Worm (Caenorhabditis elegans) whole organism, L1 larva: ENCODE results near the gene F16B12.6.
"Not testable (repeated sequence)": the region's sequence is repeated elsewhere in the genome, so short reads cannot be mapped to it uniquely, and the experiment has no call there.

Experiments
- C34B4.2 ChIP-seq: sonication (generic microtip); optimal IDR thresholded peaks from 2 replicates; lab custom pipeline; 2017; ENCODE audit warnings: mild to moderate bottlenecking, missing genetic modification characterization, missing compliant biosample characterization
- F16B12.6 ChIP-seq: fragments of 150-350 bp; optimal IDR thresholded peaks from 2 replicates; lab custom pipeline; 2014; ENCODE audit warnings: missing biosample characterization, missing genetic modification characterization
- alr-1 ChIP-seq: fragments of 200-800 bp; sonication (Bioruptor generic); optimal IDR thresholded peaks from 2 replicates; lab custom pipeline; 2018; ENCODE audit warnings: borderline replicate concordance, mild to moderate bottlenecking, missing genetic modification characterization, missing compliant biosample characterization
- ceh-88 ChIP-seq: fragments of 200-800 bp; sonication (Bioruptor generic); IDR thresholded peaks from 2 replicates; pipeline ENCODE4 v1.3.6; 2022; ENCODE audit warnings: missing genetic modification characterization, missing compliant biosample characterization
- efl-1 ChIP-seq, 4 experiments: fragments of 150-350 bp; optimal IDR thresholded peaks in 3 of 4; peaks in 1 of 4; 1 replicate in 1 of 4; 2 replicates in 3 of 4; lab custom pipeline; 2014; ENCODE audit warnings: missing biosample characterization in 2 of 4, missing genetic modification characterization in 2 of 4, missing genetic modification reagents in 2 of 4
- efl-3 ChIP-seq: fragments of 200-800 bp; sonication (Bioruptor generic); optimal IDR thresholded peaks from 2 replicates; lab custom pipeline; 2018; ENCODE audit warnings: mild to moderate bottlenecking, missing genetic modification characterization, missing compliant biosample characterization
- elt-2 ChIP-seq: sonication (generic microtip); optimal IDR thresholded peaks from 2 replicates; lab custom pipeline; 2016; ENCODE audit warnings: missing genetic modification characterization, mild to moderate bottlenecking, inconsistent platforms, missing compliant biosample characterization, missing genetic modification reagents
- fkh-10 ChIP-seq: sonication (generic microtip); optimal IDR thresholded peaks from 2 replicates; lab custom pipeline; 2017; ENCODE audit warnings: missing biosample characterization, missing genetic modification reagents, missing genetic modification characterization
- fkh-8 ChIP-seq: sonication (generic microtip); optimal IDR thresholded peaks from 2 replicates; lab custom pipeline; 2016; ENCODE audit warnings: mild to moderate bottlenecking, missing genetic modification characterization, missing compliant biosample characterization
- fos-1 ChIP-seq: fragments of 150-350 bp; optimal IDR thresholded peaks from 2 replicates; lab custom pipeline; 2014; ENCODE audit warnings: missing biosample characterization, missing genetic modification characterization
- hpl-2 ChIP-seq: fragments of 150-350 bp; optimal IDR thresholded peaks from 2 replicates; lab custom pipeline; 2014; ENCODE audit warnings: missing biosample characterization, missing genetic modification reagents, missing genetic modification characterization
- irx-1 ChIP-seq: sonication (generic microtip); optimal IDR thresholded peaks from 2 replicates; lab custom pipeline; 2016; ENCODE audit warnings: missing genetic modification characterization, missing compliant biosample characterization
- jun-1 ChIP-seq: fragments of 150-350 bp; optimal IDR thresholded peaks from 2 replicates; lab custom pipeline; 2014; ENCODE audit warnings: missing biosample characterization, missing genetic modification reagents, missing genetic modification characterization
- lin-15B ChIP-seq: fragments of 150-350 bp; sonication (generic microtip); optimal IDR thresholded peaks from 3 replicates; lab custom pipeline; 2014; ENCODE audit warnings: missing biosample characterization, missing genetic modification characterization
- lin-35 ChIP-seq, 2 experiments: fragments of 150-350 bp; optimal IDR thresholded peaks; 2 replicates each; lab custom pipeline; 2014; ENCODE audit warnings: missing biosample characterization in 2 of 2, missing genetic modification characterization in 2 of 2, missing genetic modification reagents in 2 of 2
- lin-39 ChIP-seq: fragments of 150-350 bp; optimal IDR thresholded peaks from 2 replicates; lab custom pipeline; 2014; ENCODE audit warnings: missing biosample characterization, missing genetic modification reagents, missing genetic modification characterization
- lsy-2 ChIP-seq, 2 experiments: fragments of 150-350 bp; optimal IDR thresholded peaks; 2 replicates each; lab custom pipeline; 2014; ENCODE audit warnings: missing biosample characterization in 2 of 2, missing genetic modification characterization in 2 of 2
- nhr-19 ChIP-seq: fragments of 200-800 bp; sonication (Bioruptor generic); conservative IDR thresholded peaks from 2 replicates; pipeline ENCODE4 v1.3.6; 2022; ENCODE audit warnings: missing genetic modification characterization, missing compliant biosample characterization
- nhr-20 ChIP-seq: sonication (generic microtip); optimal IDR thresholded peaks from 2 replicates; lab custom pipeline; 2016; ENCODE audit warnings: mild to moderate bottlenecking, missing genetic modification characterization, missing compliant biosample characterization
- nhr-237 ChIP-seq: fragments of 150-350 bp; optimal IDR thresholded peaks from 2 replicates; lab custom pipeline; 2014; ENCODE audit warnings: missing biosample characterization, missing genetic modification characterization
- nhr-71 ChIP-seq: sonication (generic microtip); optimal IDR thresholded peaks from 2 replicates; lab custom pipeline; 2016; ENCODE audit warnings: mild to moderate bottlenecking, missing genetic modification characterization, moderate library complexity, missing compliant biosample characterization
- nhr-85 ChIP-seq: sonication (generic microtip); peaks from one replicate; lab custom pipeline; 2016; ENCODE audit warnings: missing genetic modification characterization, inconsistent platforms, missing compliant biosample characterization
- nhr-90 ChIP-seq: sonication (generic microtip); optimal IDR thresholded peaks from 2 replicates; lab custom pipeline; 2016; ENCODE audit warnings: mild to moderate bottlenecking, missing genetic modification characterization, missing compliant biosample characterization; ENCODE audit not compliant: poor library complexity
- pag-3 ChIP-seq: sonication (generic microtip); optimal IDR thresholded peaks from 2 replicates; lab custom pipeline; 2017; ENCODE audit warnings: missing genetic modification characterization, mild to moderate bottlenecking, missing compliant biosample characterization, antibody characterized with exemption, borderline replicate concordance; ENCODE audit not compliant: insufficient read depth
- pax-3 ChIP-seq: fragments of 200-800 bp; sonication (Bioruptor generic); optimal IDR thresholded peaks from 2 replicates; lab custom pipeline; 2018; ENCODE audit warnings: mild to moderate bottlenecking, missing genetic modification characterization, moderate library complexity, missing compliant biosample characterization
- rnt-1 ChIP-seq: sonication (generic microtip); optimal IDR thresholded peaks from 2 replicates; lab custom pipeline; 2016; ENCODE audit warnings: mild to moderate bottlenecking, missing genetic modification characterization, moderate library complexity, missing compliant biosample characterization
- snu-23 ChIP-seq: sonication (generic microtip); optimal IDR thresholded peaks from 2 replicates; lab custom pipeline; 2016; ENCODE audit warnings: missing genetic modification characterization, missing compliant biosample characterization
- tbx-2 ChIP-seq: sonication (generic microtip); optimal IDR thresholded peaks from 2 replicates; lab custom pipeline; 2016; ENCODE audit warnings: missing genetic modification characterization, missing compliant biosample characterization
- tlp-1 ChIP-seq: fragments of 150-350 bp; optimal IDR thresholded peaks from 2 replicates; lab custom pipeline; 2014; ENCODE audit warnings: missing biosample characterization, missing genetic modification characterization
- unc-86 ChIP-seq: sonication (generic microtip); optimal IDR thresholded peaks from 2 replicates; lab custom pipeline; 2016; ENCODE audit warnings: missing genetic modification characterization, missing compliant biosample characterization
- vab-15 ChIP-seq: sonication (generic microtip); optimal IDR thresholded peaks from 2 replicates; lab custom pipeline; 2017; ENCODE audit warnings: missing genotype, mild to moderate bottlenecking, missing genetic modification characterization, missing compliant biosample characterization
- xbp-1 ChIP-seq: sonication (generic microtip); optimal IDR thresholded peaks from 2 replicates; lab custom pipeline; 2016; ENCODE audit warnings: missing genetic modification characterization, missing compliant biosample characterization
- zag-1 ChIP-seq: fragments of 150-350 bp; optimal IDR thresholded peaks from 2 replicates; lab custom pipeline; 2014; ENCODE audit warnings: missing biosample characterization, missing genetic modification characterization
- zip-4 ChIP-seq: fragments of 200-800 bp; sonication (Bioruptor generic); optimal IDR thresholded peaks from 2 replicates; lab custom pipeline; 2018; ENCODE audit warnings: mild to moderate bottlenecking, missing genetic modification characterization, moderate library complexity, missing compliant biosample characterization
- ztf-4 ChIP-seq: fragments of 150-350 bp; optimal IDR thresholded peaks from 2 replicates; lab custom pipeline; 2014; ENCODE audit warnings: missing biosample characterization, missing genetic modification characterization

F16B12.6 gene

ce11 chrX:14131476-14131875, 29.4 kb downstream of the F16B12.6 start:
- TF ChIP-seq lin-15B (tag; lab: Kevin White, UChicago) (no peak), jun-1 (tag; lab: Kevin White, UChicago) (no peak), lsy-2 (tag; optimal IDR thresholded peaks at IDR 0.05; lab: Kevin White, UChicago) (no peak), efl-1 (optimal IDR thresholded peaks at IDR 0.05; lab: Kevin White, UChicago) (no peak), efl-1 (GFP tag; optimal IDR thresholded peaks at IDR 0.05 in 1 of 2; lab: Kevin White, UChicago) (no peak), zip-4 (GFP tag; lab: Kevin White, UChicago) (no peak), hpl-2 (GFP tag; lab: Kevin White, UChicago) (no peak), xbp-1 (tag; lab: Kevin White, UChicago) (no peak), alr-1 (tag; lab: Kevin White, UChicago) (no peak), lin-39 (tag; lab: Kevin White, UChicago) (no peak), vab-15 (no peak), pax-3 (tag; lab: Kevin White, UChicago) (no peak), lin-35 (GFP tag; optimal IDR thresholded peaks at IDR 0.05; lab: Kevin White, UChicago) (no peak), pag-3 (tag; lab: Kevin White, UChicago) (no peak), ceh-88 (GFP tag; lab: Robert Waterston, UW) (no peak), nhr-85 (tag; lab: Kevin White, UChicago) (no peak)

ce11 chrX:14132677-14133076, 30.6 kb downstream of the F16B12.6 start:
- TF ChIP-seq rnt-1 (tag; lab: Kevin White, UChicago) (no peak), efl-1 (optimal IDR thresholded peaks at IDR 0.05; lab: Kevin White, UChicago) (no peak), efl-1 (GFP tag; optimal IDR thresholded peaks at IDR 0.05 in 1 of 2; lab: Kevin White, UChicago) (peak in 1 of 2 experiments; percentile 73)

- TF ChIP-seq fkh-8 (tag; lab: Kevin White, UChicago) (no peak), fos-1 (tag; lab: Kevin White, UChicago) (no peak), efl-3 (GFP tag; lab: Kevin White, UChicago) (no peak), pax-3 (tag; lab: Kevin White, UChicago) (no peak), lin-15B (tag; lab: Kevin White, UChicago) (no peak), C34B4.2 (tag; lab: Kevin White, UChicago) (no peak), tbx-2 (tag; lab: Kevin White, UChicago) (no peak), elt-2 (tag; lab: Kevin White, UChicago) (no peak), lin-35 (GFP tag; optimal IDR thresholded peaks at IDR 0.05; lab: Kevin White, UChicago) (no peak), xbp-1 (tag; lab: Kevin White, UChicago) (no peak), vab-15 (no peak), irx-1 (tag; lab: Kevin White, UChicago) (no peak), zag-1 (tag; lab: Kevin White, UChicago) (no peak), hpl-2 (GFP tag; lab: Kevin White, UChicago) (no peak), nhr-237 (tag; lab: Kevin White, UChicago) (no peak), ztf-4 (tag; lab: Kevin White, UChicago) (no peak), F16B12.6 (tag; lab: Kevin White, UChicago) (no peak), rnt-1 (tag; lab: Kevin White, UChicago) (no peak), tlp-1 (tag; lab: Kevin White, UChicago) (no peak), fkh-10 (no peak)
Observed at ce11 chrX:14134244-14134643, 32.1 kb downstream of the F16B12.6 start, which contains the start of gene F28H6.8. F28H6.8 (minus strand) TSS chrX:14134344.

ce11 chrX:14134883-14135282, 32.8 kb downstream of the F16B12.6 start:
- TF ChIP-seq elt-2 (tag; lab: Kevin White, UChicago) (peak; percentile 3), unc-86 (no peak), efl-1 (optimal IDR thresholded peaks at IDR 0.05; lab: Kevin White, UChicago) (no peak), efl-1 (GFP tag; optimal IDR thresholded peaks at IDR 0.05 in 1 of 2; lab: Kevin White, UChicago) (no peak), lin-35 (GFP tag; optimal IDR thresholded peaks at IDR 0.05; lab: Kevin White, UChicago) (peak in 1 of 2 experiments; percentile 14), tlp-1 (tag; lab: Kevin White, UChicago) (no peak), snu-23 (GFP tag; lab: Kevin White, UChicago) (peak; percentile 17)

- TF ChIP-seq nhr-71 (tag; lab: Kevin White, UChicago): peak; percentile 23
- 0 out of 2 replicates have a peak, but pooled peaks have one; percentile 20 for TF ChIP-seq nhr-19 (GFP tag; lab: Robert Waterston, UW)
- peak; percentile 49 for TF ChIP-seq nhr-90 (tag; lab: Kevin White, UChicago)
- peak; percentile 16 for TF ChIP-seq rnt-1 (tag; lab: Kevin White, UChicago)
- peak; percentile 15 for TF ChIP-seq nhr-20
- not testable (repeated sequence) for TF ChIP-seq efl-1 (optimal IDR thresholded peaks at IDR 0.05; lab: Kevin White, UChicago)
- TF ChIP-seq efl-1 (GFP tag; optimal IDR thresholded peaks at IDR 0.05 in 1 of 2; lab: Kevin White, UChicago): peak in 1 of 2 experiments; percentile 56
- peak; percentile 45 for TF ChIP-seq snu-23 (GFP tag; lab: Kevin White, UChicago)
- TF ChIP-seq, all 84 proteins: peak for 7; not testable (repeated sequence) for 77
Observed at ce11 chrX:14136795-14137194, 34.7 kb downstream of the F16B12.6 start.
